Worm (Caenorhabditis elegans) whole organism, midembryonic: ENCODE measurements around the gene nhr-72.

Experiments used
- tab-1 ChIP-seq: fragments of 200-800 bp; sonication (Bioruptor generic); IDR thresholded peaks from 2 replicates; pipeline ENCODE4 v1.3.6; 2022; ENCODE audit warnings: missing genetic modification characterization, missing compliant biosample characterization
- ztf-23 ChIP-seq: fragments of 200-800 bp; sonication (Bioruptor generic); IDR thresholded peaks from 2 replicates; pipeline ENCODE4 v1.3.6; 2022; ENCODE audit warnings: missing genetic modification reagents, missing genetic modification characterization, missing compliant biosample characterization

- TF ChIP-seq tab-1 (GFP tag; lab: Robert Waterston, UW), result no peak
- TF ChIP-seq ztf-23 (GFP tag; lab: Robert Waterston, UW), result no peak
Measured at ce11 chrII:3810550-3810949, 40.0 kb downstream of the nhr-72 start.
